Worm (Caenorhabditis elegans): ENCODE measurements around the gene pat-3.

Gene pat-3

DNA sequence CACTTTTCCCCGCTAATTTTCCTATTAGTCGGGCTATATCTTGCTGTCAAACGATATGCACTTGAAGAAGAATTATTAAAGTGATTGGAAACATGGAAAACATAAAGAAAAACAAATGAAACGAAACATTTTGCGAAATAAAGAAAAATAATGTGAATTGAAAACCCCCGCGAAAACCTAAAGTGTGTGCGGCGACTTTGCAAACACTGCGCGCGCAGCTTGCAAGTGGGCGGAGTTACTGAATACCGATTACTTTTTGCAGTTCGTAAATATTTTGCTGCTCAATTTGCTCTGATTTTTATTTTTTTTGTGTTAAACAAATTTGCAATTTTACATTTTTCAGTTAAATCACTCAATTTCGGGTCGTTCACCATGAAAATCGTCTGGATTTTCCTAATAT is 2.7 kb upstream of the pat-3 start, which contains the start of gene ccdc-47:
TSS of gene ccdc-47 (plus strand) at position 344 of the 400 bp plus-strand sequence.
- no peak for TF ChIP-seq lir-1 (GFP tag; conservative IDR thresholded peaks at IDR 0.05)
- TF ChIP-seq ceh-91 (GFP tag; IDR thresholded peaks at IDR 0.05): no peak
- TF ChIP-seq dpff-1 (tag; optimal IDR thresholded peaks at IDR 0.05): no peak
- peak; percentile 2 for TF ChIP-seq ztf-18 (tag; optimal IDR thresholded peaks at IDR 0.05)
- TF ChIP-seq hsf-1 (GFP tag; IDR thresholded peaks at IDR 0.05): no peak
- TF ChIP-seq chd-7 (tag; optimal IDR thresholded peaks at IDR 0.05): no peak
- TF ChIP-seq B0336.3 (GFP tag; IDR thresholded peaks at IDR 0.05): 0 out of 2 replicates have a peak, but pooled peaks have one; percentile 10
- no peak for TF ChIP-seq madf-3 (GFP tag; IDR thresholded peaks at IDR 0.05)
- TF ChIP-seq snpc-1.3 (tag; optimal IDR thresholded peaks at IDR 0.05; ENCODE audit: insufficient read depth): peak; percentile 73
- TF ChIP-seq nhr-90 (tag; optimal IDR thresholded peaks at IDR 0.05): no peak
- TF ChIP-seq dpl-1 (GFP tag; optimal IDR thresholded peaks at IDR 0.05): peak; percentile 37
- no peak for TF ChIP-seq cebp-2 (GFP tag; IDR thresholded peaks at IDR 0.05)
- TF ChIP-seq xnd-1 (tag; optimal IDR thresholded peaks at IDR 0.05): no peak
- no peak for TF ChIP-seq nhr-179 (tag; optimal IDR thresholded peaks at IDR 0.05)
- TF ChIP-seq ekl-4 (GFP tag; IDR thresholded peaks at IDR 0.05): no peak
- TF ChIP-seq attf-5 (GFP tag; optimal IDR thresholded peaks at IDR 0.05): peak; percentile 60
- no peak for TF ChIP-seq aptf-2 (GFP tag; conservative IDR thresholded peaks at IDR 0.05)
- TF ChIP-seq attf-6 (GFP tag; IDR thresholded peaks at IDR 0.05): no peak
- no peak for TF ChIP-seq ztf-22 (GFP tag; optimal IDR thresholded peaks at IDR 0.05)
- TF ChIP-seq hlh-26 (GFP tag; conservative IDR thresholded peaks at IDR 0.05): no peak
- no peak for TF ChIP-seq egl-44 (GFP tag; IDR thresholded peaks at IDR 0.05)
- no peak for TF ChIP-seq snpc-4 (GFP tag; optimal IDR thresholded peaks at IDR 0.05)
- peak in 2 of 4 experiments; percentile 47 to 60 for TF ChIP-seq snpc-4 (tag; optimal IDR thresholded peaks at IDR 0.05)
- TF ChIP-seq snpc-1.1 (tag; optimal IDR thresholded peaks at IDR 0.05; ENCODE audit: insufficient read depth): peak; percentile 58
- TF ChIP-seq nhr-80 (tag; optimal IDR thresholded peaks at IDR 0.05): no peak
- no peak for TF ChIP-seq nfya-2 (GFP tag; IDR thresholded peaks at IDR 0.05)
- TF ChIP-seq hlh-12 (tag; optimal IDR thresholded peaks at IDR 0.05): no peak
- 0 out of 2 replicates have a peak, but pooled peaks have one; percentile 20 for TF ChIP-seq nfyb-1 (GFP tag; IDR thresholded peaks at IDR 0.05)
- no peak for TF ChIP-seq ceh-58 (GFP tag; IDR thresholded peaks at IDR 0.05)
- TF ChIP-seq ama-1 (optimal IDR thresholded peaks at IDR 0.05): no peak
- TF ChIP-seq ama-1 (GFP tag; optimal IDR thresholded peaks at IDR 0.05): no peak
- no peak for TF ChIP-seq B0035.1 (tag; optimal IDR thresholded peaks at IDR 0.05)
- peak; percentile 63 for TF ChIP-seq ZK185.1 (tag; optimal IDR thresholded peaks at IDR 0.05; ENCODE audit: poor library complexity, severe bottlenecking)
- TF ChIP-seq let-526 (GFP tag; IDR thresholded peaks at IDR 0.05): no peak
- TF ChIP-seq Y67H2A.10 (GFP tag; conservative IDR thresholded peaks at IDR 0.05): no peak
- TF ChIP-seq ztf-28 (GFP tag; IDR thresholded peaks at IDR 0.05): 0 out of 2 replicates have a peak, but pooled peaks have one; percentile 23
- no peak for TF ChIP-seq nhr-120 (GFP tag; IDR thresholded peaks at IDR 0.05)
- TF ChIP-seq efl-1 (GFP tag; optimal IDR thresholded peaks at IDR 0.05): peak; percentile 75
- no peak for TF ChIP-seq zfh-2 (GFP tag; conservative IDR thresholded peaks at IDR 0.05)
- TF ChIP-seq Y53G8AR.9 (GFP tag; conservative IDR thresholded peaks at IDR 0.05): no peak
- TF ChIP-seq F37B4.10 (GFP tag; IDR thresholded peaks at IDR 0.05): no peak
- TF ChIP-seq ztf-26 (tag; optimal IDR thresholded peaks at IDR 0.05): no peak
- TF ChIP-seq repo-1 (tag; optimal IDR thresholded peaks at IDR 0.05): no peak
- no peak for TF ChIP-seq madf-10 (tag; optimal IDR thresholded peaks at IDR 0.05)
- no peak for TF ChIP-seq bed-1 (GFP tag; IDR thresholded peaks at IDR 0.05)
- no peak for TF ChIP-seq ztf-3 (GFP tag; optimal IDR thresholded peaks at IDR 0.05)
- TF ChIP-seq F55B11.4 (tag; optimal IDR thresholded peaks at IDR 0.05; ENCODE audit: borderline replicate concordance, insufficient read depth): no peak
- no peak for TF ChIP-seq fkh-3 (tag; optimal IDR thresholded peaks at IDR 0.05)
- peak; percentile 50 for TF ChIP-seq lin-54 (GFP tag; optimal IDR thresholded peaks at IDR 0.05)
- TF ChIP-seq hmg-20 (GFP tag; IDR thresholded peaks at IDR 0.05): no peak

Measured in whole organism, young adult.